Worm (Caenorhabditis elegans) whole organism, L4/young adult: Measurements from ENCODE around the gene F49H12.2.

Source experiments
- W03F9.2 ChIP-seq: fragments of 150-350 bp; optimal IDR thresholded peaks from 2 replicates; lab custom pipeline; 2014; ENCODE audit warnings: missing biosample characterization, missing genetic modification characterization
- dao-5 ChIP-seq: sonication (generic microtip); optimal IDR thresholded peaks from 2 replicates; lab custom pipeline; 2016; ENCODE audit warnings: missing genotype, missing genetic modification characterization, moderate library complexity, missing compliant biosample characterization
- him-1 ChIP-seq: sonication (generic microtip); optimal IDR thresholded peaks from 2 replicates; lab custom pipeline; 2016; ENCODE audit warnings: missing genotype, missing genetic modification reagents, missing genetic modification characterization, missing compliant biosample characterization

Gene F49H12.2

DNA sequence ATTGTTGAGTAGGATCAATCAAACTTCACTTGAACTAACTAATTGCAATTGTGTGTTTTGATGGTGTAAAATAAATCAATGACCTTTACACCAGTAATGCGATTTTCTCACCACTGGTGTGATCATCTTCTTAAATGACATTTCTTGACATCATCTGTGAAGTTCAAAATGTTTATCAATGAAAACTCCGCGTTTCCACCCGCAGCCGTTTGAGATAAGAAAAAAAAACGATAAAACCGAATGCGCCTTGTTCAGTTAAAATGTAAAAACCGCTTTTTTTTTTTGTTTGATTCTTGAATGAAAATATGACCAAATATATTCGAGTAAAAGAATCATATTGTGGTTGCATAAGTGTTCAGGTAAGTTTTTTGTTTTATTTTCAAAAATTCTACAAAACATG lies 33.5 kb upstream of the F49H12.2 start, which contains the start of gene Y102A11A.1:
Y102A11A.1 (plus strand) TSS at position 223 of the 400 bp plus-strand sequence.
- TF ChIP-seq W03F9.2 (no peak), dao-5 (no peak)

- TF ChIP-seq W03F9.2 = no peak
- no peak for TF ChIP-seq dao-5
- TF ChIP-seq him-1 (tag; lab: Kevin White, UChicago) = no peak
Measured at ce11 chrX:2064730-2065129, 20.4 kb upstream of the F49H12.2 start, which contains the start of gene F49H12.7. Gene F49H12.7 (plus strand): TSS chrX:2065030.

- no peak for TF ChIP-seq him-1 (tag; lab: Kevin White, UChicago)
- no peak for TF ChIP-seq W03F9.2
- TF ChIP-seq dao-5 = no peak
Measured at ce11 chrX:2068294-2068693, 16.8 kb upstream of the F49H12.2 start.

ce11 chrX:2070418-2070996 lies 14.6 kb upstream of the F49H12.2 start, which contains the start of gene acl-4:
Gene acl-4 (minus strand): TSS chrX:2070444.
- TF ChIP-seq W03F9.2 = no peak
- no peak for TF ChIP-seq dao-5
- no peak for TF ChIP-seq him-1 (tag; lab: Kevin White, UChicago)

- TF ChIP-seq dao-5 = no peak
- TF ChIP-seq W03F9.2 = no peak
- no peak for TF ChIP-seq him-1 (tag; lab: Kevin White, UChicago)
Measured at ce11 chrX:2071392-2072001, 13.6 kb upstream of the F49H12.2 start.

- TF ChIP-seq dao-5 = no peak
- TF ChIP-seq W03F9.2 = no peak
Measured at ce11 chrX:2074055-2074454, 11.0 kb upstream of the F49H12.2 start, which contains the start of gene txdc-12.2. Gene txdc-12.2 (plus strand): TSS chrX:2074450.

DNA sequence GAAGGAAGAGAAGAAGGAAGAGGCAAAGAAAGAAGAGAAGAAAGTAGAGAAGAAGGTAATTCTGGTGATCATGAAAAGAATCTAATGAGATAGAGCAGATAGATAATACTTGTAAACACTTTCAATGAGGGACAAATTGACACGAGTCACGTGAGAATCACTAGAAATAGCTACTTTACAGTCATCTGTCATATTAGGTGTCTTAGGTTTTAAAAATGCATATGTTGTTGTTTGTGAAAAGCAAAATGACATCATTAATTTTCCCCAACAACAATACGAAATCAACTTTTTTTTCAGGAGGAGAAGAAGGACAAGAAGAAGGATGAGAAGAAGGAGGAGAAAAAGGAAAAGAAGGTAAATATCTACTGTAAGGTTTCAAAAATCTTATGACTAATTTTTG lies 9.9 kb upstream of the F49H12.2 start:
- TF ChIP-seq dao-5 (no peak), W03F9.2 (no peak), him-1 (tag; lab: Kevin White, UChicago) (no peak)

- TF ChIP-seq dao-5 (no peak), W03F9.2 (no peak), him-1 (tag; lab: Kevin White, UChicago) (no peak)
Measured at ce11 chrX:2078822-2079221, 6.3 kb upstream of the F49H12.2 start.

DNA sequence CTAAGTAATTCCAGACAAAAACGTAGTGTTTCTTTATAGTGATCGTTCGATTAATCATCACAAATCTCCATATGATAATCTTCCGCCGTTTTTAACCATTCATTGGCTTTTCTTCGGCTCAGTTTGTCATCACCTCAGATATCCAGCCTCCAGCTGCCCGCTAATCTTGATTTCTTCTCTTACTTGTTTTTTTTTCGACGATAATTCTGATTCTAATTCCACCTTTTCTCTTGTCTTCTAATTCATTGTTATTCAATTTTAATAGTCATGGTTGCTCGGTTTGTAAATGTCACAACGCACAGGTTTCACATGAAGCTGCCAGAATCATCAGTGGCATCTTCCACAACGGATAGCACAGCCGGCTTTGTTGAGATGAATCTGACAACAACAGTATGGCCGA lies 5.6 kb upstream of the F49H12.2 start, which contains the start of gene F49H12.4:
F49H12.4 (plus strand) TSS at position 301 of the 400 bp plus-strand sequence.
- TF ChIP-seq dao-5 = no peak
- no peak for TF ChIP-seq W03F9.2
- TF ChIP-seq him-1 (tag; lab: Kevin White, UChicago) = no peak

- TF ChIP-seq him-1 (tag; lab: Kevin White, UChicago) (no peak), W03F9.2 (no peak), dao-5 (no peak)
Measured at ce11 chrX:2084019-2084418, 1.1 kb upstream of the F49H12.2 start, which contains the start of gene F49H12.3. Gene F49H12.3 (plus strand): TSS chrX:2084375.

DNA sequence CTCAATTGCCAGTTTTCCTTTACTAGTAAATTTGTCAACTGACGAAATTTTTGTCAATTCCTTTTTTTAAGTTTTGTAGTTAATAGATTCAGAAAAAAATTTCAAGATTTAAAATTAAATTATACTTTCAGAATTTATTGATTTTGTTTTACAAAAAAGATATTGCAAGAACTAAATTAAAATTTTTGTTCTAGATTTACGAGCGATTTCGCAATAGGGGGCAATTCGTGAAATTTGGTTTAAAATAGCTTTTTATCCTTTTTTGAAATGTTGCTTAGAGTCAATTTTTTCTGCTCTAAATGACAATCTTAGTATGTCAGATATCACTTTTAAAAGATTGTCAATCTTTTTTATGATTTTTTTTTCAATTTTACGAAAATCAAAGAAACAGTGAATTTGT lies 406 bp downstream of the F49H12.2 start:
- TF ChIP-seq W03F9.2 (no peak), him-1 (tag; lab: Kevin White, UChicago) (no peak), dao-5 (no peak)

ce11 chrX:2087716-2088115 lies 2.6 kb downstream of the F49H12.2 start:
- TF ChIP-seq dao-5 = no peak
- no peak for TF ChIP-seq W03F9.2
- TF ChIP-seq him-1 (tag; lab: Kevin White, UChicago) = no peak

DNA sequence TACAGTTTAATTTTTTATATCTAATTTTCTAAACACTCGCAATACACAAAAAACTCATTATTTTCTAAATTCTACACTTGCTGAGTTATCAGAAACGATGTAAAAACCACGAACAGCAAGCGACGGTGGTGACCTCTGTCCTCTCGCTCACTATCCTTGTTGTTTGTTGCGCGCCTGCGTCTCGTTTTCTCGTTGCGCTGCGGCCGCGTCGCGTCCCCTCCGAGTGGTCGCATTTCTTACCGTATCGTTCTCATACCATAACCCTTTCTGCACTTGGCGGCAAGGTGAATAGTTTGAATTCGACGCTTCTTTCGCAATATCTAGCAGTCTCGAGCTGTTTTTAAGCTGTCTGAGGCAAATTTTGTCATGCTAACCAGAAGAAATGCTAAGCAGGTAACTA lies 4.3 kb downstream of the F49H12.2 start, which contains the start of gene lsy-2:
lsy-2 (plus strand) TSS at position 271 of the 400 bp plus-strand sequence.
- TF ChIP-seq W03F9.2 (no peak), him-1 (tag; lab: Kevin White, UChicago) (no peak)

ce11 chrX:2090493-2090892 lies 5.4 kb downstream of the F49H12.2 start:
- no peak for TF ChIP-seq him-1 (tag; lab: Kevin White, UChicago)
- TF ChIP-seq W03F9.2 = no peak
- TF ChIP-seq dao-5 = no peak

DNA sequence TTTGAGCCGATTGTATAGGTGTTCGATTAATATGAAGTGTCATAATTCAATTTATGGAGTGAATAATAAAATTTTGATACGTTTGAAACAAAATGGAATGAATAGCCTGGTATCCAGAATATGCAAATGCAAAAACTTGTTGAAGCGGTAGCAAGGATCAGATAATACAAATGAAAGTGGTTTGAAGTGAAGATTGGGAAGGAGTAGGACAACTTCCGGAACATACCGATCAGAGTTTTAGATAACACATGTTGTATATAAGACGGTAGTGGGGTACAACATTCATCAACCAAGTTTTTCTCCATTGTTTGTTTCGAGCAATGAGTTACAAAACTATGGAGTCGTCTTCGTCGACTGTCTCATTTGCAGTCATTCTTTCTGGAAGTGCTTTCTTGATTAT lies 8.1 kb downstream of the F49H12.2 start, which contains the start of gene col-164:
col-164 (plus strand) TSS at position 301 of the 400 bp plus-strand sequence.
- TF ChIP-seq dao-5 (no peak), W03F9.2 (no peak), him-1 (tag; lab: Kevin White, UChicago) (no peak)
